Fruit fly (Drosophila melanogaster) whole organism, embryonic: ENCODE data around the gene CycC.

Source experiments
- Abd-B ChIP-seq: fragments of 200-800 bp; sonication (Bioruptor generic); optimal IDR thresholded peaks from 2 replicates; lab custom pipeline; 2018; ENCODE audit warnings: missing biosample characterization, mild to moderate bottlenecking, missing genetic modification characterization, moderate library complexity
- BtbVII ChIP-seq: fragments of 200-800 bp; sonication (Bioruptor generic); optimal IDR thresholded peaks from 3 replicates; lab custom pipeline; 2017; ENCODE audit warnings: missing biosample characterization, mild to moderate bottlenecking, missing genetic modification characterization
- Bteb2 ChIP-seq: fragments of 200-800 bp; sonication (Bioruptor generic); optimal IDR thresholded peaks from 2 replicates; lab custom pipeline; 2016; ENCODE audit warnings: missing biosample characterization, missing genetic modification characterization
- CG11085 ChIP-seq: fragments of 200-800 bp; sonication (Bioruptor generic); IDR thresholded peaks from 2 replicates; pipeline ENCODE4 v1.3.6; 2022; ENCODE audit warnings: missing biosample characterization, missing genetic modification characterization
- CG11456 ChIP-seq: fragments of 200-800 bp; sonication (Bioruptor generic); IDR thresholded peaks from 3 replicates; pipeline ENCODE4 v1.3.6; 2022; ENCODE audit warnings: missing biosample characterization, missing genetic modification characterization
- CG14014 ChIP-seq: fragments of 200-800 bp; sonication (Bioruptor generic); IDR thresholded peaks from 2 replicates; pipeline ENCODE4 v1.3.6; 2022; ENCODE audit warnings: missing biosample characterization, missing genetic modification characterization
- CG17912 ChIP-seq: fragments of 200-800 bp; sonication (Bioruptor generic); optimal IDR thresholded peaks from 2 replicates; lab custom pipeline; 2018; ENCODE audit warnings: missing biosample characterization, mild to moderate bottlenecking, missing genetic modification characterization
- CG32767 ChIP-seq: fragments of 200-800 bp; sonication (Bioruptor generic); IDR thresholded peaks from 2 replicates; pipeline ENCODE4 v1.3.6; 2022; ENCODE audit warnings: missing biosample characterization, missing genetic modification characterization
- CG4617 ChIP-seq: fragments of 200-800 bp; sonication (Bioruptor generic); optimal IDR thresholded peaks from 3 replicates; lab custom pipeline; 2016; ENCODE audit warnings: missing biosample characterization, missing genetic modification characterization, borderline replicate concordance
- CG6765 ChIP-seq: fragments of 200-800 bp; sonication (Bioruptor generic); optimal IDR thresholded peaks from 3 replicates; lab custom pipeline; 2017; ENCODE audit warnings: missing biosample characterization, mild to moderate bottlenecking, missing genetic modification characterization
- CG7928 ChIP-seq: fragments of 200-800 bp; sonication (Bioruptor generic); optimal IDR thresholded peaks from 2 replicates; lab custom pipeline; 2017; ENCODE audit warnings: missing biosample characterization, mild to moderate bottlenecking, missing genetic modification characterization
- CG8281 ChIP-seq: fragments of 200-800 bp; sonication (Bioruptor generic); optimal IDR thresholded peaks from 2 replicates; lab custom pipeline; 2018; ENCODE audit warnings: missing biosample characterization, mild to moderate bottlenecking, missing genetic modification characterization, moderate library complexity
- D ChIP-seq, 2 experiments: fragments of 200-800 bp in 1 of 2; fragments of >200 bp in 1 of 2; sonication (Bioruptor generic) in 1 of 2; optimal IDR thresholded peaks; 2 replicates in 1 of 2; 3 replicates in 1 of 2; lab custom pipeline; 2017; ENCODE audit warnings: mild to moderate bottlenecking in 1 of 2, missing biosample characterization in 1 of 2, missing genetic modification characterization in 1 of 2, missing genetic modification reagents in 1 of 2
- D19A ChIP-seq: fragments of 200-800 bp; optimal IDR thresholded peaks from 3 replicates; lab custom pipeline; 2019; ENCODE audit warnings: missing biosample characterization, mild to moderate bottlenecking, missing genetic modification characterization, moderate library complexity
- Dbx ChIP-seq: fragments of 200-800 bp; sonication (Bioruptor generic); IDR thresholded peaks from 3 replicates; pipeline ENCODE4 v1.3.6; 2022; ENCODE audit warnings: missing biosample characterization, missing genetic modification characterization
- E2f2 ChIP-seq: fragments of 200-800 bp; sonication (Bioruptor generic); IDR thresholded peaks from 2 replicates; pipeline ENCODE4 v1.3.6; 2022; ENCODE audit warnings: missing biosample characterization, missing genetic modification characterization
- Hr39 ChIP-seq: fragments of >200 bp; optimal IDR thresholded peaks from 2 replicates; lab custom pipeline; 2017
- Max ChIP-seq: fragments of 200-800 bp; sonication (Bioruptor generic); optimal IDR thresholded peaks from 2 replicates; lab custom pipeline; 2016; ENCODE audit warnings: missing biosample characterization, mild to moderate bottlenecking, missing genetic modification characterization
- Neu2 ChIP-seq: fragments of 200-800 bp; sonication (Bioruptor generic); optimal IDR thresholded peaks from 3 replicates; lab custom pipeline; 2016; ENCODE audit warnings: missing biosample characterization, missing genetic modification characterization, borderline replicate concordance
- Ravus ChIP-seq: fragments of 200-800 bp; sonication (Bioruptor generic); IDR thresholded peaks from 2 replicates; pipeline ENCODE4 v1.3.6; 2022; ENCODE audit warnings: missing biosample characterization, missing genetic modification characterization
- Rx ChIP-seq: fragments of 200-800 bp; sonication (Bioruptor generic); IDR thresholded peaks from 2 replicates; pipeline ENCODE4 v1.3.6; 2022; ENCODE audit warnings: missing biosample characterization, missing genetic modification characterization
- Sox100B ChIP-seq: fragments of 200-800 bp; sonication (Bioruptor generic); optimal IDR thresholded peaks from 3 replicates; lab custom pipeline; 2018; ENCODE audit warnings: missing biosample characterization, mild to moderate bottlenecking, missing genetic modification characterization
- Sox102F ChIP-seq: fragments of 200-800 bp; sonication (Bioruptor generic); optimal IDR thresholded peaks from 2 replicates; lab custom pipeline; 2018; ENCODE audit warnings: missing biosample characterization, mild to moderate bottlenecking, missing genetic modification characterization, moderate library complexity
- Spps ChIP-seq: fragments of 200-800 bp; sonication (Bioruptor generic); optimal IDR thresholded peaks from 2 replicates; lab custom pipeline; 2018; ENCODE audit warnings: missing biosample characterization, mild to moderate bottlenecking, missing genetic modification characterization
- aop ChIP-seq: fragments of 200-800 bp; sonication (Bioruptor generic); IDR thresholded peaks from 2 replicates; pipeline ENCODE4 v1.3.6; 2022; ENCODE audit warnings: missing biosample characterization, missing genetic modification characterization
- az2 ChIP-seq: fragments of 200-800 bp; sonication (Bioruptor generic); optimal IDR thresholded peaks from 3 replicates; lab custom pipeline; 2016; ENCODE audit warnings: missing biosample characterization, missing genetic modification characterization
- bbx ChIP-seq: fragments of 200-800 bp; sonication (Bioruptor generic); IDR thresholded peaks from 2 replicates; pipeline ENCODE4 v1.3.6; 2022; ENCODE audit warnings: missing biosample characterization, missing genetic modification characterization; ENCODE audit not compliant: partially characterized antibody
- fd64A ChIP-seq: fragments of 200-800 bp; sonication (Bioruptor generic); optimal IDR thresholded peaks from 3 replicates; lab custom pipeline; 2018; ENCODE audit warnings: missing biosample characterization, mild to moderate bottlenecking, missing genetic modification characterization
- fu2 ChIP-seq: fragments of 200-800 bp; sonication (Bioruptor generic); optimal IDR thresholded peaks from 2 replicates; lab custom pipeline; 2016; ENCODE audit warnings: missing biosample characterization, missing genetic modification characterization
- her ChIP-seq: fragments of 200-800 bp; sonication (Bioruptor generic); optimal IDR thresholded peaks from 2 replicates; lab custom pipeline; 2016; ENCODE audit warnings: missing biosample characterization, missing genetic modification characterization
- jumu ChIP-seq: fragments of 200-800 bp; sonication (Bioruptor generic); optimal IDR thresholded peaks from 3 replicates; lab custom pipeline; 2016; ENCODE audit warnings: missing biosample characterization, missing genetic modification characterization
- lilli ChIP-seq: fragments of 200-800 bp; sonication (Bioruptor generic); optimal IDR thresholded peaks from 3 replicates; lab custom pipeline; 2016; ENCODE audit warnings: missing biosample characterization, missing genetic modification characterization
- lov ChIP-seq, 2 experiments: fragments of 200-800 bp in 1 of 2; fragments of >200 bp in 1 of 2; sonication (Bioruptor generic) in 1 of 2; IDR thresholded peaks in 1 of 2; optimal IDR thresholded peaks in 1 of 2; 2 replicates in 1 of 2; 3 replicates in 1 of 2; pipeline versions ENCODE4 v1.3.6 to Lab custom; 2017 to 2022; ENCODE audit warnings: missing biosample characterization in 1 of 2, missing genetic modification characterization in 1 of 2
- mirr ChIP-seq: fragments of 200-800 bp; sonication (Bioruptor generic); optimal IDR thresholded peaks from 3 replicates; lab custom pipeline; 2018; ENCODE audit warnings: missing biosample characterization, mild to moderate bottlenecking, missing genetic modification characterization
- pfk ChIP-seq: fragments of 200-800 bp; sonication (Bioruptor generic); optimal IDR thresholded peaks from 2 replicates; lab custom pipeline; 2018; ENCODE audit warnings: missing biosample characterization, mild to moderate bottlenecking, missing genetic modification characterization, moderate library complexity
- prd ChIP-seq, 3 experiments: fragments of >200 bp in 2 of 3; fragments of 200-800 bp in 1 of 3; sonication (Bioruptor generic) in 1 of 3; optimal IDR thresholded peaks in 2 of 3; IDR thresholded peaks in 1 of 3; 2 replicates in 2 of 3; 3 replicates in 1 of 3; pipeline versions ENCODE4 v1.3.6 to Lab custom; 2017 to 2022; ENCODE audit warnings: missing biosample characterization in 1 of 3, missing genetic modification characterization in 1 of 3
- row ChIP-seq: fragments of 200-800 bp; sonication (Bioruptor generic); IDR thresholded peaks from 3 replicates; pipeline ENCODE4 v1.3.6; 2022; ENCODE audit warnings: missing biosample characterization, missing genetic modification characterization
- sqz ChIP-seq: fragments of 200-800 bp; sonication (Bioruptor generic); optimal IDR thresholded peaks from 3 replicates; lab custom pipeline; 2018; ENCODE audit warnings: missing biosample characterization, mild to moderate bottlenecking, missing genetic modification characterization

CycC gene

dm6 chr3R:14893791-14894782 is 4.1 kb upstream of the CycC start, which contains the start of gene Dph2 (continued):
- TF ChIP-seq CG4617 (GFP tag; lab: Kevin White, UChicago) (peak; percentile 69), BtbVII (GFP tag; lab: Kevin White, UChicago) (no peak), Abd-B (peak; percentile 78), Neu2 (GFP tag; lab: Kevin White, UChicago) (no peak), Sox102F (GFP tag; lab: Kevin White, UChicago) (peak; percentile 85), pfk (GFP tag; lab: Kevin White, UChicago) (peak; percentile 98), fd64A (GFP tag; lab: Kevin White, UChicago) (no peak), her (GFP tag; lab: Kevin White, UChicago) (no peak), CG11085 (peak; percentile 84), prd (optimal IDR thresholded peaks at IDR 0.05; lab: Kevin White, UChicago) (no peak), prd (GFP tag; IDR thresholded peaks at IDR 0.05; lab: Robert Waterston, UW) (peak; percentile 88), lilli (GFP tag; lab: Kevin White, UChicago) (peak; percentile 29), Sox100B (GFP tag; lab: Kevin White, UChicago) (peak; percentile 79), Rx (GFP tag; lab: Robert Waterston, UW) (peak; percentile 45; the same call in 1 of the 2 replicates), Hr39 (lab: Kevin White, UChicago) (no peak), lov (optimal IDR thresholded peaks at IDR 0.05; lab: Kevin White, UChicago) (no peak), lov (GFP tag; IDR thresholded peaks at IDR 0.05; lab: Robert Waterston, UW) (peak; percentile 58; the same call in 1 of the 3 replicates), Ravus (peak; percentile 44), D19A (tag; lab: Kevin White, UChicago) (peak; percentile 99), CG14014 (GFP tag; lab: Robert Waterston, UW) (peak; percentile 71), row (peak; percentile 91), E2f2 (peak; percentile 84), Spps (tag; lab: Kevin White, UChicago) (peak; percentile 63), Dbx (GFP tag; lab: Robert Waterston, UW) (peak; percentile 81), CG32767 (GFP tag; lab: Robert Waterston, UW) (peak; percentile 77), fu2 (GFP tag; lab: Kevin White, UChicago) (peak; percentile 17), Max (GFP tag; lab: Kevin White, UChicago) (no peak), CG7928 (GFP tag; lab: Kevin White, UChicago) (no peak), CG8281 (peak; percentile 25), jumu (GFP tag; lab: Kevin White, UChicago) (peak; percentile 38), bbx (peak; percentile 33; the same call in 1 of the 2 replicates), aop (GFP tag; lab: Robert Waterston, UW) (0 out of 2 replicates have a peak, but pooled peaks have one; percentile 19), Bteb2 (peak; percentile 16), CG6765 (GFP tag; lab: Kevin White, UChicago) (peak; percentile 66), sqz (GFP tag; lab: Kevin White, UChicago) (no peak), az2 (GFP tag; lab: Kevin White, UChicago) (peak; percentile 47), D (optimal IDR thresholded peaks at IDR 0.05; lab: Kevin White, UChicago) (no peak), D (GFP tag; optimal IDR thresholded peaks at IDR 0.05; lab: Kevin White, UChicago) (peak; percentile 21), mirr (GFP tag; lab: Kevin White, UChicago) (no peak), CG17912 (GFP tag; lab: Kevin White, UChicago) (no peak), CG11456 (GFP tag; lab: Robert Waterston, UW) (peak; percentile 76)
